Worm (Caenorhabditis elegans) whole organism, L1 larva: Measurements from ENCODE around the gene Y38F2AL.12.

Experiments used
- fkh-10 ChIP-seq: sonication (generic microtip); optimal IDR thresholded peaks from 2 replicates; lab custom pipeline; 2017; ENCODE audit warnings: missing biosample characterization, missing genetic modification reagents, missing genetic modification characterization
- nhr-77 ChIP-seq: fragments of 150-350 bp; optimal IDR thresholded peaks from 2 replicates; lab custom pipeline; 2014; ENCODE audit warnings: missing biosample characterization, missing genetic modification characterization

- TF ChIP-seq nhr-77 (tag; lab: Kevin White, UChicago) (no peak), fkh-10 (GFP tag; lab: Kevin White, UChicago) (no peak)
Measured at ce11 chrIV:2320009-2320408, 3.6 kb downstream of the Y38F2AL.12 start.
